Fruit fly (Drosophila melanogaster) S2 (cell line): ENCODE results near the gene not.

Experiments used
- CG8478 ChIP-seq: fragments of >200 bp; optimal IDR thresholded peaks from 2 replicates; lab custom pipeline; 2018
- CTCF ChIP-seq, 2 experiments: fragments of >200 bp; optimal IDR thresholded peaks; 2 replicates each; lab custom pipeline; 2018

dm6 chr3L:18637348-18637747, 15.4 kb upstream of the not start:
- TF ChIP-seq CTCF (optimal IDR thresholded peaks at IDR 0.05; lab: Kevin White, UChicago), result no peak
- no peak for TF ChIP-seq CG8478 (lab: Kevin White, UChicago)
